Worm (Caenorhabditis elegans) whole organism, midembryonic: ENCODE results near the gene T07D3.4.

Source experiments
- T22C8.4 ChIP-seq: fragments of 200-800 bp; sonication (Bioruptor generic); IDR thresholded peaks from 2 replicates; pipeline ENCODE4 v1.3.6; 2022; ENCODE audit warnings: missing genetic modification characterization, missing compliant biosample characterization
- cog-1 ChIP-seq: sonication (generic microtip); optimal IDR thresholded peaks from 2 replicates; lab custom pipeline; 2016; ENCODE audit warnings: missing genetic modification characterization, missing compliant biosample characterization
- flt-1 ChIP-seq: fragments of 200-800 bp; sonication (Bioruptor generic); IDR thresholded peaks from 2 replicates; pipeline ENCODE4 v1.3.6; 2022; ENCODE audit warnings: missing genetic modification characterization, missing compliant biosample characterization
- klf-2 ChIP-seq: fragments of 200-800 bp; sonication (Bioruptor generic); conservative IDR thresholded peaks from 2 replicates; pipeline ENCODE4 v1.3.6; 2022; ENCODE audit warnings: missing genetic modification reagents, missing genetic modification characterization, missing compliant biosample characterization
- med-1 ChIP-seq: sonication (generic microtip); optimal IDR thresholded peaks from 2 replicates; lab custom pipeline; 2017; ENCODE audit warnings: missing genetic modification characterization, mild to moderate bottlenecking, missing compliant biosample characterization, antibody characterized with exemption, missing genetic modification reagents; ENCODE audit not compliant: insufficient read depth
- tab-1 ChIP-seq: fragments of 200-800 bp; sonication (Bioruptor generic); IDR thresholded peaks from 2 replicates; pipeline ENCODE4 v1.3.6; 2022; ENCODE audit warnings: missing genetic modification characterization, missing compliant biosample characterization
- ztf-23 ChIP-seq: fragments of 200-800 bp; sonication (Bioruptor generic); IDR thresholded peaks from 2 replicates; pipeline ENCODE4 v1.3.6; 2022; ENCODE audit warnings: missing genetic modification reagents, missing genetic modification characterization, missing compliant biosample characterization
- ztf-29 ChIP-seq: fragments of 200-800 bp; sonication (Bioruptor generic); IDR thresholded peaks from 2 replicates; pipeline ENCODE4 v1.3.6; 2022; ENCODE audit warnings: missing genetic modification reagents, missing genetic modification characterization, missing compliant biosample characterization

DNA sequence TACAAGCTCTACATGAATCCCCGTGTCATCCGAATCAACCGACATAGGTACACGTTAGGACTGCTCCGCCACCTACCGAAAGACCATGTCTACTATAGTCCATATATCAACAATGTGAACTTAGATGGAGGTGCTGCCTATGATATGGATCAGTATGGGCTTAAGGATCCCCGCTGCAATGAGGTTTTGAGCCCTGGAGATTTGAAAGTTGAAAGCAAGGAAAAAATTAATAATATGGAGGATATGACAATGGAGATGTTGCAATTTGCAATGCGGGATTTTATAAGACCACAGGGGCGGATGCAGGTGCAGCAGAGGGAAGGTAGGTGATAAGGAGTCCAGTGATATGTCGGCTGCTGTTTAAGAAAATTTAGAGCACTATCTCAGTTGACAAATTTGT, 18.8 kb upstream of the T07D3.4 start:
- TF ChIP-seq ztf-23 (GFP tag; lab: Robert Waterston, UW), result no peak
- TF ChIP-seq flt-1 (GFP tag; lab: Robert Waterston, UW), result no peak
- TF ChIP-seq cog-1 (tag; lab: Kevin White, UChicago), result no peak
- TF ChIP-seq ztf-29 (GFP tag; lab: Robert Waterston, UW), result no peak
- TF ChIP-seq tab-1 (GFP tag; lab: Robert Waterston, UW), result no peak
- no peak for TF ChIP-seq med-1 (GFP tag; lab: Kevin White, UChicago)
- no peak for TF ChIP-seq T22C8.4 (GFP tag; lab: Robert Waterston, UW)
- no peak for TF ChIP-seq klf-2 (GFP tag; lab: Robert Waterston, UW)
